Worm (Caenorhabditis elegans) whole organism, L2 larva: ENCODE measurements around the gene T05C3.6.

Experiments
- F13H6.1 ChIP-seq: sonication (generic microtip); optimal IDR thresholded peaks from 2 replicates; lab custom pipeline; 2016; ENCODE audit warnings: missing genetic modification characterization, missing compliant biosample characterization
- ceh-82 ChIP-seq: fragments of 150-350 bp; optimal IDR thresholded peaks from 2 replicates; lab custom pipeline; 2014; ENCODE audit warnings: missing biosample characterization, missing genetic modification characterization
- gmeb-1 ChIP-seq: fragments of 150-350 bp; optimal IDR thresholded peaks from 2 replicates; lab custom pipeline; 2014; ENCODE audit warnings: missing biosample characterization, missing genetic modification characterization
- nhr-10 ChIP-seq: sonication (generic microtip); optimal IDR thresholded peaks from 2 replicates; lab custom pipeline; 2017; ENCODE audit warnings: missing biosample characterization, missing genetic modification characterization
- nhr-237 ChIP-seq: fragments of 150-350 bp; optimal IDR thresholded peaks from 2 replicates; lab custom pipeline; 2014; ENCODE audit warnings: missing biosample characterization, missing genetic modification characterization
- snpc-4 ChIP-seq: fragments of 150-350 bp; optimal IDR thresholded peaks from 2 replicates; lab custom pipeline; 2014; ENCODE audit warnings: missing biosample characterization, missing genetic modification characterization
- unc-62 ChIP-seq: fragments of 150-350 bp; optimal IDR thresholded peaks from 2 replicates; lab custom pipeline; 2014; ENCODE audit warnings: missing biosample characterization, missing genetic modification reagents, missing genetic modification characterization
- zag-1 ChIP-seq: fragments of 150-350 bp; optimal IDR thresholded peaks from 2 replicates; lab custom pipeline; 2014; ENCODE audit warnings: missing biosample characterization, missing genetic modification characterization

DNA sequence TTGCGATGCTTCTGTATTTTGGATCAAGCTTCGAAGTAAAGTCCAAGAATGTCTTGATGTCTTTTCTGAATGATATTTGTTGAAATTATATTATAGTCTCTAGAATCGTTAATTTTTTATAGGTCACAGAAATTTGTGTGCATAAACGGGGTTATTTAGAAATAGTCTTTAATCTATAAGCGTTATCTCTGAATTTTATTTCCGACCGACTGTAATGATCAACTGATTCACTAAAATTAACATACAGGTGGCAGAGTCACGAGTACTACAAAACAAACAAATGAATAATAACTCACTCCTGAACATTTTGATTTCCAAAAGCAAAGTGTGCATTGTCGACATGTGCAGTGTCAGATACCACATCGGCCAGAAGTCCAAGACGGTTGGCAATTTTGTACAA lies 21.5 kb downstream of the T05C3.6 start:
- TF ChIP-seq nhr-10 (tag; lab: Kevin White, UChicago) = no peak
- no peak for TF ChIP-seq zag-1 (tag; lab: Kevin White, UChicago)
- no peak for TF ChIP-seq F13H6.1 (tag; lab: Kevin White, UChicago)
- TF ChIP-seq snpc-4 (tag; lab: Kevin White, UChicago) = no peak
- no peak for TF ChIP-seq gmeb-1 (tag; lab: Kevin White, UChicago)
- TF ChIP-seq nhr-237 (tag; lab: Kevin White, UChicago) = no peak
- no peak for TF ChIP-seq ceh-82
- TF ChIP-seq unc-62 (GFP tag; lab: Kevin White, UChicago) = no peak
